Worm (Caenorhabditis elegans) whole organism, L3 larva: Measurements from ENCODE around the gene pnc-1.

Experiments
- ZK546.5 ChIP-seq: sonication (generic microtip); optimal IDR thresholded peaks from 2 replicates; lab custom pipeline; 2017; ENCODE audit warnings: missing biosample characterization, missing genetic modification characterization
- aly-2 ChIP-seq: fragments of 150-350 bp; optimal IDR thresholded peaks from 2 replicates; lab custom pipeline; 2014; ENCODE audit warnings: missing biosample characterization, missing genetic modification characterization
- ama-1 ChIP-seq: fragments of 150-350 bp; optimal IDR thresholded peaks from 2 replicates; lab custom pipeline; 2018
- ceh-82 ChIP-seq: fragments of 150-350 bp; optimal IDR thresholded peaks from 2 replicates; lab custom pipeline; 2014; ENCODE audit warnings: missing biosample characterization, missing genetic modification characterization
- ceh-9 ChIP-seq: sonication (generic microtip); optimal IDR thresholded peaks from 2 replicates; lab custom pipeline; 2018; ENCODE audit warnings: missing biosample characterization, missing genetic modification characterization
- egl-27 ChIP-seq: sonication (generic microtip); optimal IDR thresholded peaks from 4 replicates; lab custom pipeline; 2017; ENCODE audit warnings: missing biosample characterization, missing genetic modification reagents, missing genetic modification characterization
- jun-1 ChIP-seq: fragments of 150-350 bp; optimal IDR thresholded peaks from 2 replicates; lab custom pipeline; 2014; ENCODE audit warnings: missing biosample characterization, missing genetic modification reagents, missing genetic modification characterization
- nhr-25 ChIP-seq: sonication (generic microtip); optimal IDR thresholded peaks from 2 replicates; lab custom pipeline; 2017; ENCODE audit warnings: missing biosample characterization, missing genetic modification characterization
- nhr-28 ChIP-seq: fragments of 150-350 bp; optimal IDR thresholded peaks from 2 replicates; lab custom pipeline; 2014; ENCODE audit warnings: missing biosample characterization, missing genetic modification characterization
- nhr-43 ChIP-seq: sonication (generic microtip); optimal IDR thresholded peaks from 2 replicates; lab custom pipeline; 2016; ENCODE audit warnings: mild to moderate bottlenecking, missing genetic modification characterization, missing compliant biosample characterization; ENCODE audit not compliant: poor library complexity, severe bottlenecking
- sea-2 ChIP-seq: fragments of 150-350 bp; sonication (generic microtip); optimal IDR thresholded peaks from 4 replicates; lab custom pipeline; 2014; ENCODE audit warnings: missing biosample characterization, missing genetic modification reagents, missing genetic modification characterization
- unc-39 ChIP-seq: sonication (generic microtip); optimal IDR thresholded peaks from 4 replicates; lab custom pipeline; 2017; ENCODE audit warnings: missing biosample characterization, missing genetic modification characterization
- zag-1 ChIP-seq: fragments of 150-350 bp; optimal IDR thresholded peaks from 2 replicates; lab custom pipeline; 2014; ENCODE audit warnings: missing biosample characterization, missing genetic modification characterization

DNA sequence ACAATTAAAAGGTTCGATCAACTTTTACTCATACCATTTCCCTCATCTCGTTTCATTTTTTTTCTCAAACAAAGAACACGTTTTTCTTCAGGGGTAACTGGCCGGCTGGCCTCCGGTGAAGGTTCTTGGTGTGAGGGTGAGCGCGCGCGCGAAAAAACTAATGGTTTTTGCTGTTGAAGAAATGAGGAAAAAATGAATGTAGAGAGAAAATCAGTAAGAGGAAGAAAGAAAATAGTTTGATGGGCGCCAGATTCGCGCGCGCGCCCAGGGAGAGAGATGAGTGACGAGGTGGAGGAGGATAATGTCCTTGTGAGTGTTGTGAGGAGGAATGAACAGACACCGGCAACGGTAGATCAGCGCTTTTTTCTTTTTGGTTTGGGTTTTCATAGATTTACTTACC lies 13.2 kb upstream of the pnc-1 start:
- TF ChIP-seq ZK546.5 (tag; lab: Kevin White, UChicago) (no peak), aly-2 (tag; lab: Kevin White, UChicago) (no peak), nhr-25 (tag; lab: Kevin White, UChicago) (peak; percentile 81), nhr-43 (no peak), unc-39 (tag; lab: Kevin White, UChicago) (no peak), ama-1 (lab: Kevin White, UChicago) (no peak), ceh-9 (tag; lab: Kevin White, UChicago) (no peak), ceh-82 (tag; lab: Kevin White, UChicago) (no peak), jun-1 (no peak), nhr-28 (no peak), egl-27 (tag; lab: Kevin White, UChicago) (no peak), sea-2 (no peak), zag-1 (no peak)
